Fruit fly (Drosophila melanogaster) whole organism: ENCODE results near the gene STUB1.

Experiments used
- CG8478 ChIP-seq: fragments of >200 bp; optimal IDR thresholded peaks from 2 replicates; lab custom pipeline; 2018; ENCODE audit warnings: inconsistent platforms
- Dll ChIP-seq: fragments of >200 bp; optimal IDR thresholded peaks from 2 replicates; lab custom pipeline; 2017
- psq ChIP-seq: fragments of >200 bp; optimal IDR thresholded peaks from 2 replicates; lab custom pipeline; 2017
- usp ChIP-seq: fragments of >200 bp; optimal IDR thresholded peaks from 2 replicates; lab custom pipeline; 2017; ENCODE audit warnings: missing biosample characterization, missing genetic modification characterization, mixed read lengths

DNA sequence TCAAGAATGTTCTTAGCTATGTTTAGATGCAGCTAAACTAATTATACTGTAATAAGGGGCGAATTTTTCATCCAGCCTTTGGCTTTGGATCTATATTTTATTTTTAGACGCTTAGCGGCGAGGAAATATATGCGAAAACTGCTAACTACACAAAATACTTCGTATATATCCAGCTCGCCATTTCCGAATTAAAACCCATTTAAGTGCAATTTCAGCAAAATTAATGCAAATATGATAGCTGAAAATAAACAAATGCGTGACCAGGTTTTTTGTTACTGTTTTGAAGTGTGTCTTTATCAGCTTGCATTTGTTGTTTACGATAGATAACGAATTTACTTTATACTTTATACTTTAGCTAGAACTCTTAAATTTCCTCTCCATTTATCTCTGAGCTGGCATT, 42.3 kb upstream of the STUB1 start:
- TF ChIP-seq CG8478, result no peak
- no peak for TF ChIP-seq usp (GFP tag; lab: Kevin White, UChicago)
- no peak for TF ChIP-seq psq (lab: Kevin White, UChicago)
- no peak for TF ChIP-seq Dll (lab: Kevin White, UChicago)
